Worm (Caenorhabditis elegans) whole organism, L3 larva: ENCODE measurements around the gene Y54G2A.72.

ENCODE experiments used
- nhr-23 ChIP-seq: fragments of 150-350 bp; optimal IDR thresholded peaks from 2 replicates; lab custom pipeline; 2014; ENCODE audit warnings: missing biosample characterization, missing genetic modification reagents, missing genetic modification characterization
- nhr-237 ChIP-seq: fragments of 150-350 bp; optimal IDR thresholded peaks from 2 replicates; lab custom pipeline; 2014; ENCODE audit warnings: missing biosample characterization, missing genetic modification characterization
- skn-1 ChIP-seq: fragments of 150-350 bp; optimal IDR thresholded peaks from 2 replicates; lab custom pipeline; 2014; ENCODE audit warnings: missing biosample characterization, missing genetic modification characterization
- snpc-4 ChIP-seq: fragments of 150-350 bp; optimal IDR thresholded peaks from 2 replicates; lab custom pipeline; 2014; ENCODE audit warnings: missing biosample characterization, missing genetic modification characterization
- unc-62 ChIP-seq: fragments of 150-350 bp; sonication (generic microtip); optimal IDR thresholded peaks from 4 replicates; lab custom pipeline; 2014; ENCODE audit warnings: missing biosample characterization, missing genetic modification reagents, missing genetic modification characterization
- ztf-11 ChIP-seq: fragments of 150-350 bp; optimal IDR thresholded peaks from 2 replicates; lab custom pipeline; 2014; ENCODE audit warnings: missing biosample characterization, missing genetic modification characterization

DNA sequence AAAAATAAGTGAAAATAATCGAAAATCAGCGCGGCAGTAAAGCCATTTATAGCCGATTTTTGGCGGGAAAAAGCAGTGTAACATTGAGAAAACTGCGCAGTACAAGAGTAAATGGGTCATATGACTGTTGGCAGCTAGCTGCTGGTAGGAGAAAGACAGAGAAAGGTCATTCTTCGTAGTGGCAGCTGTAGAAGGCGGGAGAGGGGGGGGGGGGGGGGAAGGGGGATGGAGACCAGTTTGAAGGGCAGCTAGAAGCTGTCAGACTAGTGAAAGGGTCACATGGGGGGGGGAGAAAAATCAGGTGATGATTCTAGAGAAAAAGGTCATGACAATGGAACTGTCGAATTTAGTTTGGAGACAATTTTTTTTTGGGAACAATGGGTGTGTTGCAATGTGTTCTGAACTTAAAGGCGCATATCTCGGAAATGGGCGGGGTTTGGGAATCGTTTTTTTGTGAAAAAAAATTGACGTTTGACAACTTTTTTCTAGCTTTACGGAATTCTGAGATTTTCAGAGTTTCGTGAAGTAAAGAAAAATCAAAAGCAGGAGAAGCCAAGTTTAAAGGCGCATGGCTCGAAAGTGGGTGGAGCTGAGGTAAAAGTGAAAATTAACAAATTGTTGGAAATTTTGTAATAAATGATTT, 5.6 kb upstream of the Y54G2A.72 start:
- TF ChIP-seq nhr-23, result no peak
- TF ChIP-seq snpc-4 (tag; lab: Kevin White, UChicago), result no peak
- no peak for TF ChIP-seq ztf-11
- TF ChIP-seq unc-62, result no peak
- no peak for TF ChIP-seq nhr-237
- TF ChIP-seq skn-1 (tag; lab: Kevin White, UChicago), result no peak
